Fruit fly (Drosophila melanogaster) whole organism, prepupa: ENCODE measurements around the gene CG14324.

Experiments
- Blimp-1 ChIP-seq: fragments of 200-800 bp; sonication (Bioruptor generic); optimal IDR thresholded peaks from 3 replicates; lab custom pipeline; 2017; ENCODE audit warnings: missing biosample characterization, missing genetic modification characterization, mild to moderate bottlenecking, moderate library complexity, missing genetic modification reagents
- CG31627 ChIP-seq: fragments of 200-800 bp; sonication (Bioruptor generic); optimal IDR thresholded peaks from 3 replicates; lab custom pipeline; 2016; ENCODE audit warnings: missing biosample characterization, missing genetic modification characterization
- CG32006 ChIP-seq: fragments of 200-800 bp; sonication (Bioruptor generic); optimal IDR thresholded peaks from 3 replicates; lab custom pipeline; 2017; ENCODE audit warnings: missing biosample characterization, mild to moderate bottlenecking, missing genetic modification characterization
- Gug ChIP-seq: fragments of 200-800 bp; sonication (Bioruptor generic); IDR thresholded peaks from 2 replicates; pipeline ENCODE4 v1.3.6; 2022; ENCODE audit warnings: missing biosample characterization, missing genetic modification characterization
- Hr39 ChIP-seq: fragments of 200-800 bp; sonication (Bioruptor generic); optimal IDR thresholded peaks from 2 replicates; lab custom pipeline; 2016; ENCODE audit warnings: missing biosample characterization, missing genetic modification characterization
- dac ChIP-seq: fragments of 200-800 bp; sonication (Bioruptor generic); optimal IDR thresholded peaks from 2 replicates; lab custom pipeline; 2017; ENCODE audit warnings: missing biosample characterization, mild to moderate bottlenecking, missing genetic modification characterization
- eg ChIP-seq: fragments of 200-800 bp; sonication (Bioruptor generic); IDR thresholded peaks from 3 replicates; pipeline ENCODE4 v1.3.6; 2022; ENCODE audit warnings: missing biosample characterization, missing genetic modification characterization
- lz ChIP-seq: fragments of 200-800 bp; sonication (Bioruptor generic); optimal IDR thresholded peaks from 3 replicates; lab custom pipeline; 2016; ENCODE audit warnings: missing biosample characterization, missing genetic modification characterization
- ss ChIP-seq, 2 experiments: fragments of 200-800 bp; sonication (Bioruptor generic); optimal IDR thresholded peaks; 2 replicates in 1 of 2; 3 replicates in 1 of 2; lab custom pipeline; 2017 to 2018; ENCODE audit warnings: mild to moderate bottlenecking in 2 of 2, missing biosample characterization in 2 of 2, missing genetic modification characterization in 2 of 2, moderate library complexity in 1 of 2

DNA sequence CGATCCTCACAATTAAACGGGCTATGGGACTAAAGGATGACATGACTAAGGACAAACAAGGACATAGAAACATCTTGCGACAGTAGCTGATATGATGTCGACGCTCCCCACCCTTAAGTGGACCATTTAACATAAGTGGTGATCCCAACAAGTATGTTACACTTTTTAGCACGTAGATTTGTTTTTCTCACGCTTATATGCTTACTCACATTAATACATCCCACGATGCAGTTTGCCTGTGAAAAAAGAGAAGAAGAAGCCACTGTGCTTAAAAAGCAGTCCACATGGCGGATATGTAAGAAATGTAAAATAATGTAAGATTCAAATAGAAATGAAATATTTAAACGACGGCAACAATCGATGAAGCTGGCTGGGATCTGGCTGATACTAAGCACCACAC is 3.5 kb downstream of the CG14324 start:
- TF ChIP-seq Hr39 (GFP tag; lab: Kevin White, UChicago) = no peak
- no peak for TF ChIP-seq ss (GFP tag; optimal IDR thresholded peaks at IDR 0.05; lab: Kevin White, UChicago)
- no peak for TF ChIP-seq dac
- no peak for TF ChIP-seq lz (GFP tag; lab: Kevin White, UChicago)
- TF ChIP-seq CG32006 = no peak
- no peak for TF ChIP-seq eg (GFP tag; lab: Robert Waterston, UW)
- TF ChIP-seq Blimp-1 (GFP tag; lab: Kevin White, UChicago) = no peak
- TF ChIP-seq CG31627 (GFP tag; lab: Kevin White, UChicago) = no peak
- TF ChIP-seq Gug = no peak
